Worm (Caenorhabditis elegans) whole organism, young adult: ENCODE results near the gene clc-9.

Source experiments
- B0019.2 ChIP-seq: fragments of 200-800 bp; sonication (Bioruptor generic); conservative IDR thresholded peaks from 2 replicates; pipeline ENCODE4 v1.3.6; 2022; ENCODE audit warnings: missing genetic modification reagents, missing genetic modification characterization, missing compliant biosample characterization
- B0261.1 ChIP-seq: sonication (generic microtip); optimal IDR thresholded peaks from 2 replicates; lab custom pipeline; 2016; ENCODE audit warnings: mild to moderate bottlenecking, missing genetic modification characterization, moderate library complexity, missing compliant biosample characterization
- B0336.3 ChIP-seq: fragments of 200-800 bp; sonication (Bioruptor generic); IDR thresholded peaks from 2 replicates; pipeline ENCODE4 v1.3.6; 2022; ENCODE audit warnings: missing genetic modification characterization, missing compliant biosample characterization
- C06A6.2 ChIP-seq: fragments of 200-800 bp; sonication (Bioruptor generic); conservative IDR thresholded peaks from 2 replicates; pipeline ENCODE4 v1.3.6; 2022; ENCODE audit warnings: missing genetic modification characterization, missing compliant biosample characterization
- F23B12.7 ChIP-seq: sonication (generic microtip); optimal IDR thresholded peaks from 2 replicates; lab custom pipeline; 2017; ENCODE audit warnings: missing genetic modification characterization, mild to moderate bottlenecking, missing compliant biosample characterization, antibody characterized with exemption, moderate library complexity; ENCODE audit not compliant: insufficient read depth
- F33H1.4 ChIP-seq: fragments of 200-800 bp; sonication (Bioruptor generic); IDR thresholded peaks from 2 replicates; pipeline ENCODE4 v1.3.6; 2022; ENCODE audit warnings: missing genetic modification reagents, missing genetic modification characterization, missing compliant biosample characterization
- F55B11.4 ChIP-seq: sonication (generic microtip); optimal IDR thresholded peaks from 2 replicates; lab custom pipeline; 2016; ENCODE audit warnings: missing compliant biosample characterization, missing genetic modification characterization, borderline replicate concordance; ENCODE audit not compliant: insufficient read depth
- F57C9.4 ChIP-seq: sonication (generic microtip); optimal IDR thresholded peaks from 2 replicates; lab custom pipeline; 2017; ENCODE audit warnings: mild to moderate bottlenecking, missing genetic modification characterization, missing compliant biosample characterization
- K11D2.4 ChIP-seq: fragments of 200-800 bp; sonication (Bioruptor generic); IDR thresholded peaks from 2 replicates; pipeline ENCODE4 v1.3.6; 2022; ENCODE audit warnings: missing genetic modification reagents, missing genetic modification characterization, missing compliant biosample characterization
- K12H6.12 ChIP-seq: fragments of 200-800 bp; sonication (Bioruptor generic); optimal IDR thresholded peaks from 2 replicates; lab custom pipeline; 2018; ENCODE audit warnings: mild to moderate bottlenecking, missing genetic modification characterization, missing compliant biosample characterization
- T26A5.8 ChIP-seq: sonication (generic microtip); optimal IDR thresholded peaks from 2 replicates; lab custom pipeline; 2016; ENCODE audit warnings: missing genetic modification characterization, missing compliant biosample characterization
- Y53F4B.3 ChIP-seq: fragments of 200-800 bp; sonication (Bioruptor generic); IDR thresholded peaks from 2 replicates; pipeline ENCODE4 v1.3.6; 2022; ENCODE audit warnings: missing genetic modification reagents, missing genetic modification characterization, missing compliant biosample characterization
- Y79H2A.3 ChIP-seq: fragments of 200-800 bp; sonication (Bioruptor generic); conservative IDR thresholded peaks from 2 replicates; pipeline ENCODE4 v1.3.6; 2022; ENCODE audit warnings: missing genetic modification reagents, missing genetic modification characterization, missing compliant biosample characterization
- Y95B8A.8 ChIP-seq: fragments of 200-800 bp; sonication (Bioruptor generic); IDR thresholded peaks from 2 replicates; pipeline ENCODE4 v1.3.6; 2022; ENCODE audit warnings: missing genetic modification reagents, missing genetic modification characterization, missing compliant biosample characterization
- akir-1 ChIP-seq: fragments of 200-800 bp; sonication (Bioruptor generic); optimal IDR thresholded peaks from 2 replicates; lab custom pipeline; 2018; ENCODE audit warnings: mild to moderate bottlenecking, missing genetic modification characterization, moderate library complexity, missing compliant biosample characterization
- atf-7 ChIP-seq: sonication (generic microtip); optimal IDR thresholded peaks from 2 replicates; lab custom pipeline; 2017; ENCODE audit warnings: mild to moderate bottlenecking, missing genetic modification characterization, missing compliant biosample characterization
- attf-3 ChIP-seq: fragments of 200-800 bp; sonication (Bioruptor generic); conservative IDR thresholded peaks from 2 replicates; pipeline ENCODE4 v1.3.6; 2022; ENCODE audit warnings: missing genetic modification reagents, missing genetic modification characterization, missing compliant biosample characterization
- attf-6 ChIP-seq: fragments of 200-800 bp; sonication (Bioruptor generic); IDR thresholded peaks from 2 replicates; pipeline ENCODE4 v1.3.6; 2022; ENCODE audit warnings: missing genetic modification reagents, missing genetic modification characterization, missing compliant biosample characterization
- bed-2 ChIP-seq: fragments of 200-800 bp; sonication (Bioruptor generic); IDR thresholded peaks from 2 replicates; pipeline ENCODE4 v1.3.6; 2022; ENCODE audit warnings: missing genetic modification reagents, missing genetic modification characterization, missing compliant biosample characterization
- ceh-100 ChIP-seq: fragments of 200-800 bp; sonication (Bioruptor generic); IDR thresholded peaks from 2 replicates; pipeline ENCODE4 v1.3.6; 2022; ENCODE audit warnings: missing genetic modification reagents, missing genetic modification characterization, missing compliant biosample characterization
- ceh-27 ChIP-seq: fragments of 200-800 bp; sonication (Bioruptor generic); optimal IDR thresholded peaks from 2 replicates; lab custom pipeline; 2018; ENCODE audit warnings: mild to moderate bottlenecking, missing genetic modification characterization, moderate library complexity, missing compliant biosample characterization
- ceh-79 ChIP-seq: sonication (generic microtip); optimal IDR thresholded peaks from 2 replicates; lab custom pipeline; 2017; ENCODE audit warnings: mild to moderate bottlenecking, missing genetic modification characterization, missing compliant biosample characterization
- chd-7 ChIP-seq: sonication (generic microtip); optimal IDR thresholded peaks from 2 replicates; lab custom pipeline; 2016; ENCODE audit warnings: mild to moderate bottlenecking, missing genetic modification characterization, moderate library complexity, missing compliant biosample characterization
- efl-1 ChIP-seq: fragments of 150-350 bp; optimal IDR thresholded peaks from 2 replicates; lab custom pipeline; 2014; ENCODE audit warnings: missing biosample characterization, missing genetic modification reagents, missing genetic modification characterization
- egl-18 ChIP-seq: fragments of 200-800 bp; sonication (Bioruptor generic); IDR thresholded peaks from 2 replicates; pipeline ENCODE4 v1.3.6; 2022; ENCODE audit warnings: missing genetic modification reagents, missing genetic modification characterization, missing compliant biosample characterization
- him-1 ChIP-seq: sonication (generic microtip); optimal IDR thresholded peaks from 2 replicates; lab custom pipeline; 2016; ENCODE audit warnings: missing genotype, missing genetic modification reagents, missing genetic modification characterization, missing compliant biosample characterization
- hmg-1.2 ChIP-seq: fragments of 200-800 bp; sonication (Bioruptor generic); IDR thresholded peaks from 2 replicates; pipeline ENCODE4 v1.3.6; 2022; ENCODE audit warnings: missing genetic modification reagents, missing genetic modification characterization, missing compliant biosample characterization
- hrde-1 ChIP-seq: sonication (generic microtip); optimal IDR thresholded peaks from 2 replicates; lab custom pipeline; 2016; ENCODE audit warnings: missing genetic modification characterization, mild to moderate bottlenecking, missing compliant biosample characterization, moderate library complexity, missing genotype, missing genetic modification reagents, borderline replicate concordance
- lin-35 ChIP-seq, 3 experiments: fragments of 150-350 bp in 2 of 3; sonication (generic microtip) in 1 of 3; optimal IDR thresholded peaks; 2 replicates each; lab custom pipeline; 2014 to 2018; ENCODE audit warnings: missing biosample characterization in 3 of 3, missing genetic modification characterization in 3 of 3, missing genetic modification reagents in 3 of 3
- lin-40 ChIP-seq: sonication (generic microtip); optimal IDR thresholded peaks from 2 replicates; lab custom pipeline; 2016; ENCODE audit warnings: missing genetic modification characterization, mild to moderate bottlenecking, missing compliant biosample characterization, missing genotype, missing genetic modification reagents
- lin-54 ChIP-seq: fragments of 200-800 bp; sonication (Bioruptor generic); optimal IDR thresholded peaks from 2 replicates; lab custom pipeline; 2018; ENCODE audit warnings: mild to moderate bottlenecking, missing genetic modification characterization, missing compliant biosample characterization
- lsl-1 ChIP-seq: fragments of 200-800 bp; sonication (Bioruptor generic); optimal IDR thresholded peaks from 2 replicates; lab custom pipeline; 2018; ENCODE audit warnings: mild to moderate bottlenecking, missing genetic modification characterization, moderate library complexity, missing compliant biosample characterization
- mxl-1 ChIP-seq: sonication (generic microtip); optimal IDR thresholded peaks from 2 replicates; lab custom pipeline; 2016; ENCODE audit warnings: missing genetic modification characterization, missing compliant biosample characterization
- nfyb-1 ChIP-seq: fragments of 200-800 bp; sonication (Bioruptor generic); IDR thresholded peaks from 2 replicates; pipeline ENCODE4 v1.3.6; 2022; ENCODE audit warnings: missing genetic modification reagents, missing genetic modification characterization, missing compliant biosample characterization
- nhr-80 ChIP-seq: sonication (generic microtip); optimal IDR thresholded peaks from 2 replicates; lab custom pipeline; 2016; ENCODE audit warnings: missing genetic modification characterization, missing compliant biosample characterization
- pha-4 ChIP-seq: fragments of 150-350 bp; sonication (generic microtip); optimal IDR thresholded peaks from 2 replicates; lab custom pipeline; 2014; ENCODE audit warnings: missing biosample characterization, missing genetic modification reagents, missing genetic modification characterization
- rcor-1 ChIP-seq: fragments of 200-800 bp; sonication (Bioruptor generic); IDR thresholded peaks from 2 replicates; pipeline ENCODE4 v1.3.6; 2022; ENCODE audit warnings: missing genetic modification reagents, missing genetic modification characterization, missing compliant biosample characterization
- rec-8 ChIP-seq, 2 experiments: sonication (generic microtip); optimal IDR thresholded peaks; 2 replicates each; lab custom pipeline; 2016; ENCODE audit warnings: mild to moderate bottlenecking in 2 of 2, missing genetic modification characterization in 2 of 2, missing genetic modification reagents in 2 of 2, missing genotype in 2 of 2, missing biosample characterization in 1 of 2, missing compliant biosample characterization in 1 of 2, moderate library complexity in 1 of 2
- tbp1 ChIP-seq: fragments of 200-800 bp; sonication (Bioruptor generic); optimal IDR thresholded peaks from 2 replicates; lab custom pipeline; 2018; ENCODE audit warnings: mild to moderate bottlenecking, missing genetic modification characterization, missing compliant biosample characterization
- tbx-9 ChIP-seq: sonication (generic microtip); optimal IDR thresholded peaks from 2 replicates; lab custom pipeline; 2016; ENCODE audit warnings: borderline replicate concordance, missing genetic modification characterization, inconsistent platforms, missing compliant biosample characterization
- unc-130 ChIP-seq: sonication (generic microtip); optimal IDR thresholded peaks from 2 replicates; lab custom pipeline; 2016; ENCODE audit warnings: missing genetic modification reagents, missing genetic modification characterization, missing compliant biosample characterization
- xnd-1 ChIP-seq: sonication (generic microtip); optimal IDR thresholded peaks from 2 replicates; lab custom pipeline; 2016; ENCODE audit warnings: missing genotype, missing genetic modification reagents, missing genetic modification characterization, missing compliant biosample characterization
- zim-3 ChIP-seq: sonication (generic microtip); optimal IDR thresholded peaks from 2 replicates; lab custom pipeline; 2017; ENCODE audit warnings: mild to moderate bottlenecking, missing genetic modification characterization, moderate library complexity, missing compliant biosample characterization
- ztf-22 ChIP-seq: fragments of 200-800 bp; sonication (Bioruptor generic); optimal IDR thresholded peaks from 2 replicates; lab custom pipeline; 2018; ENCODE audit warnings: mild to moderate bottlenecking, missing genetic modification characterization, moderate library complexity, missing compliant biosample characterization
- ztf-25 ChIP-seq: fragments of 200-800 bp; sonication (Bioruptor generic); IDR thresholded peaks from 2 replicates; pipeline ENCODE4 v1.3.6; 2022; ENCODE audit warnings: missing genetic modification reagents, missing genetic modification characterization, missing compliant biosample characterization
- ztf-28 ChIP-seq: fragments of 200-800 bp; sonication (Bioruptor generic); IDR thresholded peaks from 2 replicates; pipeline ENCODE4 v1.3.6; 2022; ENCODE audit warnings: missing genetic modification reagents, missing genetic modification characterization, missing compliant biosample characterization
- ztf-3 ChIP-seq: fragments of 200-800 bp; sonication (Bioruptor generic); optimal IDR thresholded peaks from 2 replicates; lab custom pipeline; 2018; ENCODE audit warnings: mild to moderate bottlenecking, missing genetic modification characterization, missing compliant biosample characterization

Gene clc-9

ce11 chrIV:11118837-11119491, 6.2 kb downstream of the clc-9 start, which contains the start of the genes imp-2 and enpl-1 (continued):
- no peak for TF ChIP-seq egl-18 (GFP tag; lab: Robert Waterston, UW)
- TF ChIP-seq rec-8 (tag; optimal IDR thresholded peaks at IDR 0.05; lab: Kevin White, UChicago): no peak
- no peak for TF ChIP-seq Y79H2A.3
- TF ChIP-seq T26A5.8 (tag; lab: Kevin White, UChicago): no peak
- peak in 1 of 3 experiments; percentile 51 for TF ChIP-seq lin-35 (GFP tag; optimal IDR thresholded peaks at IDR 0.05; lab: Kevin White, UChicago)
- TF ChIP-seq K11D2.4 (GFP tag; lab: Robert Waterston, UW): peak; percentile 60
- no peak for TF ChIP-seq ztf-3 (GFP tag; lab: Kevin White, UChicago)
- peak; percentile 96 for TF ChIP-seq nhr-80
- peak; percentile 97 for TF ChIP-seq hmg-1.2 (GFP tag; lab: Robert Waterston, UW)
- TF ChIP-seq F57C9.4 (tag; lab: Kevin White, UChicago): no peak
- TF ChIP-seq him-1 (tag; lab: Kevin White, UChicago): no peak
- peak; percentile 88 for TF ChIP-seq ceh-27
- no peak for TF ChIP-seq B0261.1 (tag; lab: Kevin White, UChicago)
- no peak for TF ChIP-seq pha-4 (tag; lab: Kevin White, UChicago)
- TF ChIP-seq bed-2: no peak
- no peak for TF ChIP-seq ceh-79 (tag; lab: Kevin White, UChicago)
- no peak for TF ChIP-seq unc-130 (GFP tag; lab: Kevin White, UChicago)
- peak; percentile 83 for TF ChIP-seq B0336.3 (GFP tag; lab: Robert Waterston, UW)
- TF ChIP-seq ztf-22 (GFP tag; lab: Kevin White, UChicago): peak; percentile 48
- no peak for TF ChIP-seq attf-3 (GFP tag; lab: Robert Waterston, UW)
- TF ChIP-seq xnd-1 (tag; lab: Kevin White, UChicago): no peak
- TF ChIP-seq ztf-28: no peak
- TF ChIP-seq hrde-1 (tag; lab: Kevin White, UChicago): no peak
- 0 out of 2 replicates have a peak, but pooled peaks have one; percentile 30 for TF ChIP-seq ztf-25
- peak; percentile 65 for TF ChIP-seq tbp1 (GFP tag; lab: Kevin White, UChicago)
- no peak for TF ChIP-seq attf-6 (GFP tag; lab: Robert Waterston, UW)
- TF ChIP-seq ceh-100: peak; percentile 77
- peak; percentile 100 for TF ChIP-seq nfyb-1 (GFP tag; lab: Robert Waterston, UW)
- TF ChIP-seq atf-7 (tag; lab: Kevin White, UChicago): peak; percentile 63
- TF ChIP-seq tbx-9: no peak
- peak; percentile 79 for TF ChIP-seq chd-7 (tag; lab: Kevin White, UChicago)
- 0 out of 2 replicates have a peak, but pooled peaks have one; percentile 20 for TF ChIP-seq Y95B8A.8 (GFP tag; lab: Robert Waterston, UW)
- peak; percentile 82 for TF ChIP-seq lin-54 (GFP tag; lab: Kevin White, UChicago)
- peak; percentile 23 for TF ChIP-seq efl-1 (GFP tag; lab: Kevin White, UChicago)
- TF ChIP-seq Y53F4B.3: no peak
- TF ChIP-seq F33H1.4 (GFP tag; lab: Robert Waterston, UW): peak; percentile 63
- TF ChIP-seq akir-1 (GFP tag; lab: Kevin White, UChicago): peak; percentile 37
- peak; percentile 75 for TF ChIP-seq rcor-1
- peak; percentile 21 for TF ChIP-seq F23B12.7 (tag; lab: Kevin White, UChicago)
- TF ChIP-seq K12H6.12 (tag; lab: Kevin White, UChicago): peak; percentile 86
- TF ChIP-seq lsl-1: peak; percentile 67
- no peak for TF ChIP-seq mxl-1
- TF ChIP-seq lin-40 (tag; lab: Kevin White, UChicago): peak; percentile 85
- TF ChIP-seq C06A6.2: peak; percentile 80
- TF ChIP-seq zim-3 (tag; lab: Kevin White, UChicago): no peak
- TF ChIP-seq F55B11.4: no peak
- no peak for TF ChIP-seq B0019.2 (GFP tag; lab: Robert Waterston, UW)
